Worm (Caenorhabditis elegans) whole organism, L1 larva: ENCODE results near the gene lipl-6.
A peak's percentile ranks its signal among the peaks of the same experiment; 100 is the strongest.

Experiments
- C16A3.4 ChIP-seq: fragments of 150-350 bp; optimal IDR thresholded peaks from 2 replicates; lab custom pipeline; 2014; ENCODE audit warnings: missing biosample characterization, missing genetic modification characterization
- C34B4.2 ChIP-seq: sonication (generic microtip); optimal IDR thresholded peaks from 2 replicates; lab custom pipeline; 2017; ENCODE audit warnings: mild to moderate bottlenecking, missing genetic modification characterization, missing compliant biosample characterization
- Y116A8C.19 ChIP-seq: sonication (generic microtip); optimal IDR thresholded peaks from 2 replicates; lab custom pipeline; 2016; ENCODE audit warnings: missing compliant biosample characterization, missing genetic modification characterization, borderline replicate concordance
- aha-1 ChIP-seq: fragments of 150-350 bp; optimal IDR thresholded peaks from 2 replicates; lab custom pipeline; 2014; ENCODE audit warnings: missing biosample characterization, missing genetic modification characterization
- alr-1 ChIP-seq: fragments of 200-800 bp; sonication (Bioruptor generic); optimal IDR thresholded peaks from 2 replicates; lab custom pipeline; 2018; ENCODE audit warnings: borderline replicate concordance, mild to moderate bottlenecking, missing genetic modification characterization, missing compliant biosample characterization
- aly-2 ChIP-seq: fragments of 150-350 bp; optimal IDR thresholded peaks from 2 replicates; lab custom pipeline; 2014; ENCODE audit warnings: missing biosample characterization, missing genetic modification characterization
- ama-1 ChIP-seq: fragments of 150-350 bp; optimal IDR thresholded peaks from 2 replicates; lab custom pipeline; 2014
- blmp-1 ChIP-seq: fragments of 150-350 bp; optimal IDR thresholded peaks from 2 replicates; lab custom pipeline; 2014; ENCODE audit warnings: missing biosample characterization, missing genetic modification characterization
- ceh-63 ChIP-seq: fragments of 200-800 bp; sonication (Bioruptor generic); optimal IDR thresholded peaks from 2 replicates; lab custom pipeline; 2018; ENCODE audit warnings: mild to moderate bottlenecking, missing genetic modification characterization, missing compliant biosample characterization
- ceh-82 ChIP-seq, 3 experiments: fragments of 150-350 bp in 1 of 3; sonication (generic microtip) in 2 of 3; optimal IDR thresholded peaks; 2 replicates each; lab custom pipeline; 2014 to 2017; ENCODE audit warnings: missing biosample characterization in 3 of 3, missing genetic modification characterization in 3 of 3
- ceh-90 ChIP-seq: sonication (generic microtip); optimal IDR thresholded peaks from 2 replicates; lab custom pipeline; 2016; ENCODE audit warnings: missing genetic modification characterization, missing compliant biosample characterization
- ces-1 ChIP-seq: fragments of 150-350 bp; optimal IDR thresholded peaks from 2 replicates; lab custom pipeline; 2014; ENCODE audit warnings: missing biosample characterization, missing genetic modification reagents, missing genetic modification characterization
- dpl-1 ChIP-seq, 3 experiments: fragments of 150-350 bp in 2 of 3; sonication (generic microtip) in 1 of 3; optimal IDR thresholded peaks; 2 replicates each; lab custom pipeline; 2014 to 2017; ENCODE audit warnings: missing biosample characterization in 3 of 3, missing genetic modification characterization in 3 of 3, missing genetic modification reagents in 3 of 3
- dsc-1 ChIP-seq: sonication (generic microtip); optimal IDR thresholded peaks from 2 replicates; lab custom pipeline; 2016; ENCODE audit warnings: mild to moderate bottlenecking, missing genetic modification characterization, missing compliant biosample characterization
- efl-1 ChIP-seq, 4 experiments: fragments of 150-350 bp; optimal IDR thresholded peaks in 3 of 4; peaks in 1 of 4; 1 replicate in 1 of 4; 2 replicates in 3 of 4; lab custom pipeline; 2014; ENCODE audit warnings: missing biosample characterization in 2 of 4, missing genetic modification characterization in 2 of 4, missing genetic modification reagents in 2 of 4
- egl-13 ChIP-seq: sonication (generic microtip); optimal IDR thresholded peaks from 2 replicates; lab custom pipeline; 2016; ENCODE audit warnings: missing genotype, missing genetic modification reagents, missing genetic modification characterization, missing compliant biosample characterization
- elt-3 ChIP-seq, 6 experiments: fragments of 150-350 bp in 1 of 6; sonication (generic microtip); optimal IDR thresholded peaks; 2 replicates each; lab custom pipeline; 2017 to 2018; ENCODE audit warnings: missing biosample characterization in 6 of 6, missing genetic modification characterization in 6 of 6, inconsistent platforms in 1 of 6
- fkh-4 ChIP-seq: sonication (generic microtip); optimal IDR thresholded peaks from 2 replicates; lab custom pipeline; 2016; ENCODE audit warnings: missing compliant biosample characterization, missing genetic modification characterization, borderline replicate concordance
- fos-1 ChIP-seq: fragments of 150-350 bp; optimal IDR thresholded peaks from 2 replicates; lab custom pipeline; 2014; ENCODE audit warnings: missing biosample characterization, missing genetic modification characterization
- hlh-17 ChIP-seq: fragments of 200-800 bp; sonication (Bioruptor generic); optimal IDR thresholded peaks from 2 replicates; lab custom pipeline; 2018; ENCODE audit warnings: missing genetic modification characterization, mild to moderate bottlenecking, missing compliant biosample characterization, moderate library complexity, borderline replicate concordance
- hpl-2 ChIP-seq: fragments of 150-350 bp; optimal IDR thresholded peaks from 2 replicates; lab custom pipeline; 2014; ENCODE audit warnings: missing biosample characterization, missing genetic modification reagents, missing genetic modification characterization
- lin-13 ChIP-seq: fragments of 150-350 bp; optimal IDR thresholded peaks from 2 replicates; lab custom pipeline; 2014; ENCODE audit warnings: missing biosample characterization, missing genetic modification reagents, missing genetic modification characterization
- lin-14 ChIP-seq: fragments of 200-800 bp; sonication (Bioruptor generic); optimal IDR thresholded peaks from 2 replicates; lab custom pipeline; 2018; ENCODE audit warnings: mild to moderate bottlenecking, missing genetic modification characterization, moderate library complexity, missing compliant biosample characterization
- lin-35 ChIP-seq, 2 experiments: fragments of 150-350 bp; optimal IDR thresholded peaks; 2 replicates each; lab custom pipeline; 2014; ENCODE audit warnings: missing biosample characterization in 2 of 2, missing genetic modification characterization in 2 of 2, missing genetic modification reagents in 2 of 2
- lin-39 ChIP-seq: fragments of 150-350 bp; optimal IDR thresholded peaks from 2 replicates; lab custom pipeline; 2014; ENCODE audit warnings: missing biosample characterization, missing genetic modification reagents, missing genetic modification characterization
- lsy-2 ChIP-seq, 2 experiments: fragments of 150-350 bp; optimal IDR thresholded peaks; 2 replicates each; lab custom pipeline; 2014; ENCODE audit warnings: missing biosample characterization in 2 of 2, missing genetic modification characterization in 2 of 2
- mab-9 ChIP-seq: fragments of 200-800 bp; sonication (Bioruptor generic); IDR thresholded peaks from 2 replicates; pipeline ENCODE4 v1.3.6; 2022; ENCODE audit warnings: missing genetic modification reagents, missing genetic modification characterization, missing compliant biosample characterization
- mep-1 ChIP-seq: fragments of 150-350 bp; optimal IDR thresholded peaks from 2 replicates; lab custom pipeline; 2014; ENCODE audit warnings: missing biosample characterization, missing genetic modification characterization
- nhr-12 ChIP-seq: sonication (generic microtip); optimal IDR thresholded peaks from 2 replicates; lab custom pipeline; 2017; ENCODE audit warnings: missing biosample characterization, missing genetic modification characterization
- nhr-19 ChIP-seq: fragments of 200-800 bp; sonication (Bioruptor generic); conservative IDR thresholded peaks from 2 replicates; pipeline ENCODE4 v1.3.6; 2022; ENCODE audit warnings: missing genetic modification characterization, missing compliant biosample characterization
- nhr-20 ChIP-seq: sonication (generic microtip); optimal IDR thresholded peaks from 2 replicates; lab custom pipeline; 2016; ENCODE audit warnings: mild to moderate bottlenecking, missing genetic modification characterization, missing compliant biosample characterization
- nhr-71 ChIP-seq: sonication (generic microtip); optimal IDR thresholded peaks from 2 replicates; lab custom pipeline; 2016; ENCODE audit warnings: mild to moderate bottlenecking, missing genetic modification characterization, moderate library complexity, missing compliant biosample characterization
- nhr-85 ChIP-seq: sonication (generic microtip); peaks from one replicate; lab custom pipeline; 2016; ENCODE audit warnings: missing genetic modification characterization, inconsistent platforms, missing compliant biosample characterization
- pag-3 ChIP-seq: sonication (generic microtip); optimal IDR thresholded peaks from 2 replicates; lab custom pipeline; 2017; ENCODE audit warnings: missing genetic modification characterization, mild to moderate bottlenecking, missing compliant biosample characterization, antibody characterized with exemption, borderline replicate concordance; ENCODE audit not compliant: insufficient read depth
- pax-3 ChIP-seq: fragments of 200-800 bp; sonication (Bioruptor generic); optimal IDR thresholded peaks from 2 replicates; lab custom pipeline; 2018; ENCODE audit warnings: mild to moderate bottlenecking, missing genetic modification characterization, moderate library complexity, missing compliant biosample characterization
- pqm-1 ChIP-seq: sonication (generic microtip); optimal IDR thresholded peaks from 3 replicates; lab custom pipeline; 2017; ENCODE audit warnings: missing biosample characterization, missing genetic modification characterization
- rnt-1 ChIP-seq: sonication (generic microtip); optimal IDR thresholded peaks from 2 replicates; lab custom pipeline; 2016; ENCODE audit warnings: mild to moderate bottlenecking, missing genetic modification characterization, moderate library complexity, missing compliant biosample characterization
- skn-1 ChIP-seq: fragments of 150-350 bp; optimal IDR thresholded peaks from 2 replicates; lab custom pipeline; 2014; ENCODE audit warnings: missing biosample characterization, missing genetic modification characterization
- snu-23 ChIP-seq: sonication (generic microtip); optimal IDR thresholded peaks from 2 replicates; lab custom pipeline; 2016; ENCODE audit warnings: missing genetic modification characterization, missing compliant biosample characterization
- sox-4 ChIP-seq: sonication (generic microtip); optimal IDR thresholded peaks from 2 replicates; lab custom pipeline; 2016; ENCODE audit warnings: missing genetic modification characterization, missing compliant biosample characterization
- sptf-1 ChIP-seq: fragments of 150-350 bp; optimal IDR thresholded peaks from 2 replicates; lab custom pipeline; 2014; ENCODE audit warnings: missing biosample characterization, missing genetic modification characterization
- tbx-2 ChIP-seq: sonication (generic microtip); optimal IDR thresholded peaks from 2 replicates; lab custom pipeline; 2016; ENCODE audit warnings: missing genetic modification characterization, missing compliant biosample characterization
- unc-130 ChIP-seq: fragments of 150-350 bp; optimal IDR thresholded peaks from 2 replicates; lab custom pipeline; 2017; ENCODE audit warnings: missing biosample characterization, missing genetic modification characterization, inconsistent platforms
- unc-86 ChIP-seq: sonication (generic microtip); optimal IDR thresholded peaks from 2 replicates; lab custom pipeline; 2016; ENCODE audit warnings: missing genetic modification characterization, missing compliant biosample characterization
- vab-15 ChIP-seq: sonication (generic microtip); optimal IDR thresholded peaks from 2 replicates; lab custom pipeline; 2017; ENCODE audit warnings: missing genotype, mild to moderate bottlenecking, missing genetic modification characterization, missing compliant biosample characterization
- xbp-1 ChIP-seq: sonication (generic microtip); optimal IDR thresholded peaks from 2 replicates; lab custom pipeline; 2016; ENCODE audit warnings: missing genetic modification characterization, missing compliant biosample characterization
- zag-1 ChIP-seq: fragments of 150-350 bp; optimal IDR thresholded peaks from 2 replicates; lab custom pipeline; 2014; ENCODE audit warnings: missing biosample characterization, missing genetic modification characterization
- ztf-11 ChIP-seq, 2 experiments: sonication (generic microtip); optimal IDR thresholded peaks; 2 replicates each; lab custom pipeline; 2016 to 2017; ENCODE audit warnings: missing genetic modification characterization in 2 of 2, missing biosample characterization in 1 of 2, missing compliant biosample characterization in 1 of 2

The lipl-6 gene

ce11 chrV:6947442-6947841, 13.3 kb upstream of the lipl-6 start, which contains the start of gene Y57E12B.4:
TSS of gene Y57E12B.4 (minus strand) at chrV:6947542.
- TF ChIP-seq alr-1: no peak
- no peak for TF ChIP-seq fos-1
- TF ChIP-seq C16A3.4: no peak
- TF ChIP-seq nhr-71: no peak
- no peak for TF ChIP-seq vab-15 (tag; lab: Kevin White, UChicago)
- no peak for TF ChIP-seq rnt-1 (tag; lab: Kevin White, UChicago)
- no peak for TF ChIP-seq lin-35 (GFP tag; optimal IDR thresholded peaks at IDR 0.05; lab: Kevin White, UChicago)
- no peak for TF ChIP-seq xbp-1 (tag; lab: Kevin White, UChicago)
- no peak for TF ChIP-seq aly-2 (tag; lab: Kevin White, UChicago)
- no peak for TF ChIP-seq dpl-1 (GFP tag; optimal IDR thresholded peaks at IDR 0.05; lab: Kevin White, UChicago)
- TF ChIP-seq ces-1 (GFP tag; lab: Kevin White, UChicago): no peak
- no peak for TF ChIP-seq efl-1 (optimal IDR thresholded peaks at IDR 0.05; lab: Kevin White, UChicago)
- no peak for TF ChIP-seq efl-1 (GFP tag; optimal IDR thresholded peaks at IDR 0.05 in 1 of 2; lab: Kevin White, UChicago)
- no peak for TF ChIP-seq aha-1 (tag; lab: Kevin White, UChicago)
- no peak for TF ChIP-seq sptf-1 (tag; lab: Kevin White, UChicago)
- no peak for TF ChIP-seq unc-130 (tag; lab: Kevin White, UChicago)
- TF ChIP-seq C34B4.2 (tag; lab: Kevin White, UChicago): no peak
- no peak for TF ChIP-seq lin-39
- TF ChIP-seq sox-4 (tag; lab: Kevin White, UChicago): no peak

ce11 chrV:6935878-6936277, 1.8 kb upstream of the lipl-6 start, which contains the start of gene Y57E12B.10:
TSS of gene Y57E12B.10 (minus strand) at chrV:6935978.
- TF ChIP-seq ceh-82 (tag; optimal IDR thresholded peaks at IDR 0.05; lab: Kevin White, UChicago) (no peak), elt-3 (tag; optimal IDR thresholded peaks at IDR 0.05; lab: Kevin White, UChicago) (no peak), lin-14 (GFP tag; lab: Kevin White, UChicago) (no peak), tbx-2 (tag; lab: Kevin White, UChicago) (no peak), lin-39 (no peak), C16A3.4 (no peak), rnt-1 (tag; lab: Kevin White, UChicago) (no peak), ztf-11 (tag; optimal IDR thresholded peaks at IDR 0.05; lab: Kevin White, UChicago) (no peak), snu-23 (GFP tag; lab: Kevin White, UChicago) (no peak), skn-1 (tag; lab: Kevin White, UChicago) (no peak), unc-130 (tag; lab: Kevin White, UChicago) (no peak), nhr-85 (tag; lab: Kevin White, UChicago) (no peak), fkh-4 (no peak), nhr-71 (no peak), alr-1 (no peak), ceh-90 (tag; lab: Kevin White, UChicago) (no peak)

- TF ChIP-seq lin-35 (GFP tag; optimal IDR thresholded peaks at IDR 0.05; lab: Kevin White, UChicago): no peak
- TF ChIP-seq nhr-12 (tag; lab: Kevin White, UChicago): no peak
- TF ChIP-seq nhr-19 (GFP tag; lab: Robert Waterston, UW): peak; percentile 21; the same call in 1 of the 2 replicates
- peak; percentile 44 for TF ChIP-seq rnt-1 (tag; lab: Kevin White, UChicago)
- TF ChIP-seq pag-3 (tag; lab: Kevin White, UChicago): peak; percentile 95
- no peak for TF ChIP-seq egl-13 (tag; lab: Kevin White, UChicago)
- TF ChIP-seq pqm-1 (tag; lab: Kevin White, UChicago): no peak
- no peak for TF ChIP-seq Y116A8C.19
- TF ChIP-seq pax-3 (tag; lab: Kevin White, UChicago): no peak
- TF ChIP-seq nhr-20: no peak
- no peak for TF ChIP-seq efl-1 (optimal IDR thresholded peaks at IDR 0.05; lab: Kevin White, UChicago)
- no peak for TF ChIP-seq efl-1 (GFP tag; optimal IDR thresholded peaks at IDR 0.05 in 1 of 2; lab: Kevin White, UChicago)
- TF ChIP-seq ztf-11 (tag; optimal IDR thresholded peaks at IDR 0.05; lab: Kevin White, UChicago): no peak
- no peak for TF ChIP-seq lin-13 (GFP tag; lab: Kevin White, UChicago)
- TF ChIP-seq ceh-63 (GFP tag; lab: Kevin White, UChicago): no peak
- TF ChIP-seq hpl-2 (GFP tag; lab: Kevin White, UChicago): no peak
- TF ChIP-seq ama-1 (lab: Kevin White, UChicago): no peak
- peak; percentile 3 for TF ChIP-seq mep-1 (tag; lab: Kevin White, UChicago)
- peak; percentile 26 for TF ChIP-seq snu-23 (GFP tag; lab: Kevin White, UChicago)
- TF ChIP-seq zag-1: no peak
- peak; percentile 36 for TF ChIP-seq dsc-1 (tag; lab: Kevin White, UChicago)
- no peak for TF ChIP-seq hlh-17 (GFP tag; lab: Kevin White, UChicago)
- TF ChIP-seq lsy-2 (tag; optimal IDR thresholded peaks at IDR 0.05; lab: Kevin White, UChicago): no peak
- no peak for TF ChIP-seq unc-130 (tag; lab: Kevin White, UChicago)
- TF ChIP-seq unc-86: no peak
- TF ChIP-seq blmp-1 (tag; lab: Kevin White, UChicago): no peak
- TF ChIP-seq mab-9 (GFP tag; lab: Robert Waterston, UW): no peak
- TF ChIP-seq elt-3 (tag; optimal IDR thresholded peaks at IDR 0.05; lab: Kevin White, UChicago): no peak
- peak; percentile 50 for TF ChIP-seq lin-14 (GFP tag; lab: Kevin White, UChicago)
Measured at ce11 chrV:6930284-6930683, 3.8 kb downstream of the lipl-6 start.
